Fruit fly (Drosophila melanogaster) whole organism, embryonic: ENCODE data around the gene Mlc2.
A peak's percentile ranks its signal among the peaks of the same experiment; 100 is the strongest.

Experiments used
- Atf-2 ChIP-seq: fragments of 200-800 bp; sonication (Bioruptor generic); optimal IDR thresholded peaks from 2 replicates; lab custom pipeline; 2016; ENCODE audit warnings: missing biosample characterization, missing genetic modification characterization
- CG12236 ChIP-seq: fragments of 200-800 bp; sonication (Bioruptor generic); optimal IDR thresholded peaks from 2 replicates; lab custom pipeline; 2016; ENCODE audit warnings: missing biosample characterization, missing genetic modification characterization
- CG1233 ChIP-seq: fragments of 200-800 bp; sonication (Bioruptor generic); optimal IDR thresholded peaks from 4 replicates; lab custom pipeline; 2018; ENCODE audit warnings: missing biosample characterization, mild to moderate bottlenecking, missing genetic modification characterization
- CG14014 ChIP-seq: fragments of 200-800 bp; sonication (Bioruptor generic); IDR thresholded peaks from 2 replicates; pipeline ENCODE4 v1.3.6; 2022; ENCODE audit warnings: missing biosample characterization, missing genetic modification characterization
- CG15269 ChIP-seq: fragments of 200-800 bp; sonication (Bioruptor generic); optimal IDR thresholded peaks from 2 replicates; lab custom pipeline; 2018; ENCODE audit warnings: missing biosample characterization, mild to moderate bottlenecking, missing genetic modification characterization, moderate library complexity
- CG1602 ChIP-seq: fragments of 200-800 bp; sonication (Bioruptor generic); optimal IDR thresholded peaks from 3 replicates; lab custom pipeline; 2016; ENCODE audit warnings: missing biosample characterization, missing genetic modification characterization
- CG16779 ChIP-seq: fragments of 200-800 bp; sonication (Bioruptor generic); IDR thresholded peaks from 2 replicates; pipeline ENCODE4 v1.3.6; 2022; ENCODE audit warnings: missing biosample characterization, missing genetic modification characterization
- CG17612 ChIP-seq: fragments of 200-800 bp; sonication (Bioruptor generic); IDR thresholded peaks from 2 replicates; pipeline ENCODE4 v1.3.6; 2022; ENCODE audit warnings: missing biosample characterization, missing genetic modification characterization
- CG34422 ChIP-seq: fragments of 200-800 bp; sonication (Bioruptor generic); IDR thresholded peaks from 3 replicates; pipeline ENCODE4 v1.3.6; 2022; ENCODE audit warnings: missing biosample characterization, missing genetic modification characterization
- CG4820 ChIP-seq: fragments of 200-800 bp; sonication (Bioruptor generic); optimal IDR thresholded peaks from 3 replicates; lab custom pipeline; 2016; ENCODE audit warnings: missing biosample characterization, missing genetic modification characterization
- CG6254 ChIP-seq: fragments of 200-800 bp; sonication (Bioruptor generic); optimal IDR thresholded peaks from 3 replicates; lab custom pipeline; 2017; ENCODE audit warnings: mild to moderate bottlenecking, missing biosample characterization, missing genetic modification reagents, missing genetic modification characterization
- CG6791 ChIP-seq: fragments of 200-800 bp; sonication (Bioruptor generic); IDR thresholded peaks from 3 replicates; pipeline ENCODE4 v1.3.6; 2022; ENCODE audit warnings: missing biosample characterization, missing genetic modification characterization; ENCODE audit not compliant: partially characterized antibody
- CG8924 ChIP-seq: fragments of 200-800 bp; optimal IDR thresholded peaks from 3 replicates; lab custom pipeline; 2019; ENCODE audit warnings: missing biosample characterization, mild to moderate bottlenecking, missing genetic modification characterization, moderate library complexity
- Dll ChIP-seq: fragments of 200-800 bp; sonication (Bioruptor generic); IDR thresholded peaks from 4 replicates; pipeline ENCODE4 v1.3.6; 2022; ENCODE audit warnings: missing biosample characterization, missing genetic modification characterization; ENCODE audit not compliant: partially characterized antibody
- Doc3 ChIP-seq: fragments of 200-800 bp; sonication (Bioruptor generic); IDR thresholded peaks from 3 replicates; pipeline ENCODE4 v1.3.6; 2022; ENCODE audit warnings: missing biosample characterization, missing genetic modification characterization; ENCODE audit not compliant: partially characterized antibody
- Dp ChIP-seq: fragments of 200-800 bp; sonication (Bioruptor generic); optimal IDR thresholded peaks from 2 replicates; lab custom pipeline; 2018; ENCODE audit warnings: missing biosample characterization, mild to moderate bottlenecking, missing genetic modification characterization, moderate library complexity
- E2f2 ChIP-seq: fragments of 200-800 bp; sonication (Bioruptor generic); IDR thresholded peaks from 2 replicates; pipeline ENCODE4 v1.3.6; 2022; ENCODE audit warnings: missing biosample characterization, missing genetic modification characterization
- HHEX ChIP-seq: fragments of 200-800 bp; sonication (Bioruptor generic); optimal IDR thresholded peaks from 3 replicates; lab custom pipeline; 2017; ENCODE audit warnings: missing biosample characterization, mild to moderate bottlenecking, missing genetic modification characterization, missing genetic modification reagents
- HLHmδ ChIP-seq: fragments of 200-800 bp; sonication (Bioruptor generic); optimal IDR thresholded peaks from 2 replicates; lab custom pipeline; 2018; ENCODE audit warnings: missing biosample characterization, mild to moderate bottlenecking, missing genetic modification characterization, moderate library complexity
- Kr ChIP-seq: fragments of 200-800 bp; sonication (Bioruptor generic); optimal IDR thresholded peaks from 2 replicates; lab custom pipeline; 2017; ENCODE audit warnings: missing biosample characterization, mild to moderate bottlenecking, missing genetic modification characterization
- Oaz ChIP-seq: fragments of 200-800 bp; sonication (Bioruptor generic); IDR thresholded peaks from 2 replicates; pipeline ENCODE4 v1.3.6; 2022; ENCODE audit warnings: missing biosample characterization, missing genetic modification characterization
- Scr ChIP-seq: fragments of 200-800 bp; sonication (Bioruptor generic); IDR thresholded peaks from 2 replicates; pipeline ENCODE4 v1.3.6; 2022; ENCODE audit warnings: missing biosample characterization, missing genetic modification characterization; ENCODE audit not compliant: partially characterized antibody
- Stat92E ChIP-seq, 3 experiments: fragments of >200 bp in 2 of 3; fragments of 200-800 bp in 1 of 3; sonication (Bioruptor generic) in 1 of 3; optimal IDR thresholded peaks; 2 replicates each; lab custom pipeline; 2017 to 2019; ENCODE audit warnings: missing biosample characterization in 3 of 3, missing genetic modification characterization in 3 of 3, mild to moderate bottlenecking in 1 of 3, moderate library complexity in 1 of 3
- ash1 ChIP-seq: fragments of 200-800 bp; sonication (Bioruptor generic); optimal IDR thresholded peaks from 2 replicates; lab custom pipeline; 2018; ENCODE audit warnings: missing biosample characterization, mild to moderate bottlenecking, missing genetic modification characterization
- az2 ChIP-seq: fragments of 200-800 bp; sonication (Bioruptor generic); optimal IDR thresholded peaks from 3 replicates; lab custom pipeline; 2016; ENCODE audit warnings: missing biosample characterization, missing genetic modification characterization
- bsh ChIP-seq, 2 experiments: fragments of 200-800 bp; sonication (Bioruptor generic); optimal IDR thresholded peaks; 2 replicates each; lab custom pipeline; 2017 to 2018; ENCODE audit warnings: mild to moderate bottlenecking in 2 of 2, missing biosample characterization in 2 of 2, missing genetic modification characterization in 2 of 2, moderate library complexity in 1 of 2
- caup ChIP-seq: fragments of 200-800 bp; sonication (Bioruptor generic); optimal IDR thresholded peaks from 3 replicates; lab custom pipeline; 2017; ENCODE audit warnings: missing biosample characterization, mild to moderate bottlenecking, missing genetic modification characterization, moderate library complexity; ENCODE audit not compliant: severe bottlenecking
- cg ChIP-seq: fragments of 200-800 bp; sonication (Bioruptor generic); optimal IDR thresholded peaks from 3 replicates; lab custom pipeline; 2019; ENCODE audit warnings: missing biosample characterization, mild to moderate bottlenecking, missing genetic modification characterization, moderate library complexity
- chinmo ChIP-seq: fragments of 200-800 bp; sonication (Bioruptor generic); IDR thresholded peaks from 4 replicates; pipeline ENCODE4 v1.3.6; 2022; ENCODE audit warnings: missing biosample characterization, missing genetic modification characterization; ENCODE audit not compliant: partially characterized antibody
- corto ChIP-seq: fragments of 200-800 bp; sonication (Bioruptor generic); optimal IDR thresholded peaks from 2 replicates; lab custom pipeline; 2016; ENCODE audit warnings: missing biosample characterization, mild to moderate bottlenecking, missing genetic modification characterization, moderate library complexity
- croc ChIP-seq: fragments of 200-800 bp; sonication (Bioruptor generic); conservative IDR thresholded peaks from 3 replicates; pipeline ENCODE4 v1.3.6; 2022; ENCODE audit warnings: missing biosample characterization, missing genetic modification characterization
- cwo ChIP-seq: fragments of 200-800 bp; sonication (Bioruptor generic); optimal IDR thresholded peaks from 3 replicates; lab custom pipeline; 2017; ENCODE audit warnings: missing biosample characterization, missing genetic modification characterization, mild to moderate bottlenecking, moderate library complexity, missing genetic modification reagents
- dimm ChIP-seq: fragments of 200-800 bp; sonication (Bioruptor generic); IDR thresholded peaks from 2 replicates; pipeline ENCODE4 v1.3.6; 2022; ENCODE audit warnings: missing biosample characterization, missing genetic modification characterization
- eve ChIP-seq, 2 experiments: fragments of >200 bp; optimal IDR thresholded peaks; 2 replicates each; lab custom pipeline; 2017; ENCODE audit warnings: missing biosample characterization in 2 of 2, missing genetic modification characterization in 2 of 2
- fu2 ChIP-seq: fragments of 200-800 bp; sonication (Bioruptor generic); optimal IDR thresholded peaks from 2 replicates; lab custom pipeline; 2016; ENCODE audit warnings: missing biosample characterization, missing genetic modification characterization
- nom ChIP-seq: fragments of 200-800 bp; sonication (Bioruptor generic); optimal IDR thresholded peaks from 2 replicates; lab custom pipeline; 2017; ENCODE audit warnings: missing biosample characterization, missing genetic modification characterization, mild to moderate bottlenecking, moderate library complexity, missing genetic modification reagents
- odd ChIP-seq: fragments of 200-800 bp; sonication (Bioruptor generic); optimal IDR thresholded peaks from 2 replicates; lab custom pipeline; 2017; ENCODE audit warnings: missing biosample characterization, mild to moderate bottlenecking, missing genetic modification characterization
- onecut ChIP-seq: fragments of 200-800 bp; sonication (Bioruptor generic); IDR thresholded peaks from 2 replicates; pipeline ENCODE4 v1.3.6; 2022; ENCODE audit warnings: missing biosample characterization, missing genetic modification characterization
- org-1 ChIP-seq: fragments of 200-800 bp; sonication (Bioruptor generic); optimal IDR thresholded peaks from 2 replicates; lab custom pipeline; 2017; ENCODE audit warnings: missing biosample characterization, missing genetic modification characterization
- pita ChIP-seq: fragments of 200-800 bp; sonication (Bioruptor generic); optimal IDR thresholded peaks from 2 replicates; lab custom pipeline; 2017; ENCODE audit warnings: missing biosample characterization, mild to moderate bottlenecking, missing genetic modification characterization
- pros ChIP-seq: fragments of 200-800 bp; sonication (Bioruptor generic); optimal IDR thresholded peaks from 3 replicates; lab custom pipeline; 2019; ENCODE audit warnings: missing biosample characterization, mild to moderate bottlenecking, missing genetic modification characterization, moderate library complexity
- row ChIP-seq: fragments of 200-800 bp; sonication (Bioruptor generic); IDR thresholded peaks from 3 replicates; pipeline ENCODE4 v1.3.6; 2022; ENCODE audit warnings: missing biosample characterization, missing genetic modification characterization
- sim ChIP-seq: fragments of 200-800 bp; sonication (Bioruptor generic); IDR thresholded peaks from 2 replicates; pipeline ENCODE4 v1.3.6; 2022; ENCODE audit warnings: missing biosample characterization, missing genetic modification characterization
- sima ChIP-seq: fragments of 200-800 bp; sonication (Bioruptor generic); optimal IDR thresholded peaks from 2 replicates; lab custom pipeline; 2016; ENCODE audit warnings: missing biosample characterization, missing genetic modification characterization
- toy ChIP-seq: fragments of 200-800 bp; sonication (Bioruptor generic); IDR thresholded peaks from 2 replicates; pipeline ENCODE4 v1.3.6; 2022; ENCODE audit warnings: missing biosample characterization, missing genetic modification characterization
- twi ChIP-seq: fragments of 200-800 bp; optimal IDR thresholded peaks from 2 replicates; lab custom pipeline; 2019; ENCODE audit warnings: missing biosample characterization, mild to moderate bottlenecking, missing genetic modification characterization, moderate library complexity
- wek ChIP-seq: fragments of 200-800 bp; sonication (Bioruptor generic); optimal IDR thresholded peaks from 3 replicates; lab custom pipeline; 2018; ENCODE audit warnings: missing biosample characterization, mild to moderate bottlenecking, missing genetic modification characterization, moderate library complexity

Gene Mlc2

dm6 chr3R:30203104-30203986 lies 29.0 kb upstream of the Mlc2 start (continued):
- TF ChIP-seq org-1 (GFP tag; lab: Kevin White, UChicago) (peak; percentile 96), Dll (no peak), pros (GFP tag; lab: Kevin White, UChicago) (peak; percentile 7), CG4820 (GFP tag; lab: Kevin White, UChicago) (peak; percentile 97), HLHmδ (GFP tag; lab: Kevin White, UChicago) (peak; percentile 90), CG1602 (GFP tag; lab: Kevin White, UChicago) (peak; percentile 89), caup (peak; percentile 96), sima (GFP tag; lab: Kevin White, UChicago) (peak; percentile 93), CG15269 (tag; lab: Kevin White, UChicago) (peak; percentile 91), fu2 (GFP tag; lab: Kevin White, UChicago) (peak; percentile 94), CG8924 (tag; lab: Kevin White, UChicago) (peak; percentile 97), Stat92E (GFP tag; optimal IDR thresholded peaks at IDR 0.05; lab: Kevin White, UChicago) (peak in 1 of 3 experiments; percentile 86), wek (GFP tag; lab: Kevin White, UChicago) (peak; percentile 80), CG17612 (peak; percentile 83), nom (peak; percentile 26), odd (peak; percentile 90), CG34422 (peak; percentile 94), pita (no peak), CG6254 (peak; percentile 95), ash1 (peak; percentile 76), sim (GFP tag; lab: Robert Waterston, UW) (peak; percentile 63; the same call in 1 of the 2 replicates), CG6791 (GFP tag; lab: Robert Waterston, UW) (no peak), bsh (GFP tag; optimal IDR thresholded peaks at IDR 0.05; lab: Kevin White, UChicago) (peak; percentile 22 to 89), toy (GFP tag; lab: Robert Waterston, UW) (peak; percentile 77), dimm (GFP tag; lab: Robert Waterston, UW) (peak; percentile 94), croc (GFP tag; lab: Robert Waterston, UW) (peak; percentile 91), eve (GFP tag; optimal IDR thresholded peaks at IDR 0.05; lab: Kevin White, UChicago) (no peak), CG1233 (GFP tag; lab: Kevin White, UChicago) (peak; percentile 94), Dp (no peak), corto (no peak), CG16779 (peak; percentile 90), HHEX (peak; percentile 96), CG14014 (GFP tag; lab: Robert Waterston, UW) (peak; percentile 97), Scr (0 out of 2 replicates have a peak, but pooled peaks have one; percentile 24), twi (peak; percentile 68), chinmo (GFP tag; lab: Robert Waterston, UW) (peak; percentile 94), row (peak; percentile 99), Atf-2 (GFP tag; lab: Kevin White, UChicago) (peak; percentile 94), onecut (GFP tag; lab: Robert Waterston, UW) (peak; percentile 91), Kr (GFP tag; lab: Kevin White, UChicago) (peak; percentile 62), cwo (GFP tag; lab: Kevin White, UChicago) (peak; percentile 97), Doc3 (GFP tag; lab: Robert Waterston, UW) (no peak), cg (GFP tag; lab: Kevin White, UChicago) (no peak), E2f2 (GFP tag; lab: Robert Waterston, UW) (peak; percentile 67), Oaz (GFP tag; lab: Robert Waterston, UW) (peak; percentile 94), az2 (GFP tag; lab: Kevin White, UChicago) (peak; percentile 93), CG12236 (GFP tag; lab: Kevin White, UChicago) (peak; percentile 82)
